Worm (Caenorhabditis elegans) whole organism, L1 larva: ENCODE data around the gene twk-48.

Experiments
- C04F5.9 ChIP-seq: sonication (generic microtip); optimal IDR thresholded peaks from 2 replicates; lab custom pipeline; 2016; ENCODE audit warnings: missing genetic modification characterization, missing compliant biosample characterization
- C16A3.4 ChIP-seq: fragments of 150-350 bp; optimal IDR thresholded peaks from 2 replicates; lab custom pipeline; 2014; ENCODE audit warnings: missing biosample characterization, missing genetic modification characterization
- C34B4.2 ChIP-seq: sonication (generic microtip); optimal IDR thresholded peaks from 2 replicates; lab custom pipeline; 2017; ENCODE audit warnings: mild to moderate bottlenecking, missing genetic modification characterization, missing compliant biosample characterization
- F16B12.6 ChIP-seq: fragments of 150-350 bp; optimal IDR thresholded peaks from 2 replicates; lab custom pipeline; 2014; ENCODE audit warnings: missing biosample characterization, missing genetic modification characterization
- Y116A8C.19 ChIP-seq: sonication (generic microtip); optimal IDR thresholded peaks from 2 replicates; lab custom pipeline; 2016; ENCODE audit warnings: missing compliant biosample characterization, missing genetic modification characterization, borderline replicate concordance
- alr-1 ChIP-seq: fragments of 200-800 bp; sonication (Bioruptor generic); optimal IDR thresholded peaks from 2 replicates; lab custom pipeline; 2018; ENCODE audit warnings: borderline replicate concordance, mild to moderate bottlenecking, missing genetic modification characterization, missing compliant biosample characterization
- blmp-1 ChIP-seq: fragments of 150-350 bp; optimal IDR thresholded peaks from 2 replicates; lab custom pipeline; 2014; ENCODE audit warnings: missing biosample characterization, missing genetic modification characterization
- ceh-63 ChIP-seq: fragments of 200-800 bp; sonication (Bioruptor generic); optimal IDR thresholded peaks from 2 replicates; lab custom pipeline; 2018; ENCODE audit warnings: mild to moderate bottlenecking, missing genetic modification characterization, missing compliant biosample characterization
- ceh-88 ChIP-seq: fragments of 200-800 bp; sonication (Bioruptor generic); IDR thresholded peaks from 2 replicates; pipeline ENCODE4 v1.3.6; 2022; ENCODE audit warnings: missing genetic modification characterization, missing compliant biosample characterization
- ceh-90 ChIP-seq: sonication (generic microtip); optimal IDR thresholded peaks from 2 replicates; lab custom pipeline; 2016; ENCODE audit warnings: missing genetic modification characterization, missing compliant biosample characterization
- ces-1 ChIP-seq: fragments of 150-350 bp; optimal IDR thresholded peaks from 2 replicates; lab custom pipeline; 2014; ENCODE audit warnings: missing biosample characterization, missing genetic modification reagents, missing genetic modification characterization
- efl-3 ChIP-seq: fragments of 200-800 bp; sonication (Bioruptor generic); optimal IDR thresholded peaks from 2 replicates; lab custom pipeline; 2018; ENCODE audit warnings: mild to moderate bottlenecking, missing genetic modification characterization, missing compliant biosample characterization
- egl-13 ChIP-seq: sonication (generic microtip); optimal IDR thresholded peaks from 2 replicates; lab custom pipeline; 2016; ENCODE audit warnings: missing genotype, missing genetic modification reagents, missing genetic modification characterization, missing compliant biosample characterization
- fkh-10 ChIP-seq: sonication (generic microtip); optimal IDR thresholded peaks from 2 replicates; lab custom pipeline; 2017; ENCODE audit warnings: missing biosample characterization, missing genetic modification reagents, missing genetic modification characterization
- fkh-4 ChIP-seq: sonication (generic microtip); optimal IDR thresholded peaks from 2 replicates; lab custom pipeline; 2016; ENCODE audit warnings: missing compliant biosample characterization, missing genetic modification characterization, borderline replicate concordance
- grh-1 ChIP-seq: fragments of 200-800 bp; sonication (Bioruptor generic); IDR thresholded peaks from 2 replicates; pipeline ENCODE4 v1.3.6; 2022; ENCODE audit warnings: missing genetic modification reagents, missing genetic modification characterization, missing compliant biosample characterization
- hlh-17 ChIP-seq: fragments of 200-800 bp; sonication (Bioruptor generic); optimal IDR thresholded peaks from 2 replicates; lab custom pipeline; 2018; ENCODE audit warnings: missing genetic modification characterization, mild to moderate bottlenecking, missing compliant biosample characterization, moderate library complexity, borderline replicate concordance
- irx-1 ChIP-seq: sonication (generic microtip); optimal IDR thresholded peaks from 2 replicates; lab custom pipeline; 2016; ENCODE audit warnings: missing genetic modification characterization, missing compliant biosample characterization
- isw-1 ChIP-seq: fragments of 200-800 bp; sonication (Bioruptor generic); IDR thresholded peaks from 2 replicates; pipeline ENCODE4 v1.3.6; 2022; ENCODE audit warnings: missing genetic modification characterization, missing compliant biosample characterization
- lin-13 ChIP-seq: fragments of 150-350 bp; optimal IDR thresholded peaks from 2 replicates; lab custom pipeline; 2014; ENCODE audit warnings: missing biosample characterization, missing genetic modification reagents, missing genetic modification characterization
- lin-14 ChIP-seq: fragments of 200-800 bp; sonication (Bioruptor generic); optimal IDR thresholded peaks from 2 replicates; lab custom pipeline; 2018; ENCODE audit warnings: mild to moderate bottlenecking, missing genetic modification characterization, moderate library complexity, missing compliant biosample characterization
- lsy-2 ChIP-seq, 2 experiments: fragments of 150-350 bp; optimal IDR thresholded peaks; 2 replicates each; lab custom pipeline; 2014; ENCODE audit warnings: missing biosample characterization in 2 of 2, missing genetic modification characterization in 2 of 2
- mdl-1 ChIP-seq, 2 experiments: fragments of 150-350 bp; optimal IDR thresholded peaks; 2 replicates each; lab custom pipeline; 2014 to 2017; ENCODE audit warnings: missing biosample characterization in 2 of 2, missing genetic modification characterization in 2 of 2, inconsistent platforms in 1 of 2
- mep-1 ChIP-seq: fragments of 150-350 bp; optimal IDR thresholded peaks from 2 replicates; lab custom pipeline; 2014; ENCODE audit warnings: missing biosample characterization, missing genetic modification characterization
- nhr-19 ChIP-seq: fragments of 200-800 bp; sonication (Bioruptor generic); conservative IDR thresholded peaks from 2 replicates; pipeline ENCODE4 v1.3.6; 2022; ENCODE audit warnings: missing genetic modification characterization, missing compliant biosample characterization
- nhr-20 ChIP-seq: sonication (generic microtip); optimal IDR thresholded peaks from 2 replicates; lab custom pipeline; 2016; ENCODE audit warnings: mild to moderate bottlenecking, missing genetic modification characterization, missing compliant biosample characterization
- nhr-237 ChIP-seq: fragments of 150-350 bp; optimal IDR thresholded peaks from 2 replicates; lab custom pipeline; 2014; ENCODE audit warnings: missing biosample characterization, missing genetic modification characterization
- nhr-47 ChIP-seq: sonication (generic microtip); optimal IDR thresholded peaks from 2 replicates; lab custom pipeline; 2016; ENCODE audit warnings: mild to moderate bottlenecking, missing genetic modification characterization, moderate library complexity, missing compliant biosample characterization
- nhr-84 ChIP-seq: sonication (generic microtip); optimal IDR thresholded peaks from 2 replicates; lab custom pipeline; 2017; ENCODE audit warnings: missing biosample characterization, missing genetic modification characterization
- pag-3 ChIP-seq: sonication (generic microtip); optimal IDR thresholded peaks from 2 replicates; lab custom pipeline; 2017; ENCODE audit warnings: missing genetic modification characterization, mild to moderate bottlenecking, missing compliant biosample characterization, antibody characterized with exemption, borderline replicate concordance; ENCODE audit not compliant: insufficient read depth
- pqm-1 ChIP-seq: sonication (generic microtip); optimal IDR thresholded peaks from 3 replicates; lab custom pipeline; 2017; ENCODE audit warnings: missing biosample characterization, missing genetic modification characterization
- rnt-1 ChIP-seq: sonication (generic microtip); optimal IDR thresholded peaks from 2 replicates; lab custom pipeline; 2016; ENCODE audit warnings: mild to moderate bottlenecking, missing genetic modification characterization, moderate library complexity, missing compliant biosample characterization
- snu-23 ChIP-seq: sonication (generic microtip); optimal IDR thresholded peaks from 2 replicates; lab custom pipeline; 2016; ENCODE audit warnings: missing genetic modification characterization, missing compliant biosample characterization
- sptf-1 ChIP-seq: fragments of 150-350 bp; optimal IDR thresholded peaks from 2 replicates; lab custom pipeline; 2014; ENCODE audit warnings: missing biosample characterization, missing genetic modification characterization
- sup-37 ChIP-seq: fragments of 200-800 bp; sonication (Bioruptor generic); optimal IDR thresholded peaks from 2 replicates; lab custom pipeline; 2018; ENCODE audit warnings: mild to moderate bottlenecking, missing genetic modification characterization, missing compliant biosample characterization
- swsn-7 ChIP-seq: sonication (generic microtip); optimal IDR thresholded peaks from 2 replicates; lab custom pipeline; 2016; ENCODE audit warnings: missing genetic modification characterization, missing compliant biosample characterization
- tlp-1 ChIP-seq: fragments of 150-350 bp; optimal IDR thresholded peaks from 2 replicates; lab custom pipeline; 2014; ENCODE audit warnings: missing biosample characterization, missing genetic modification characterization
- unc-98 ChIP-seq: fragments of 200-800 bp; sonication (Bioruptor generic); IDR thresholded peaks from 2 replicates; pipeline ENCODE4 v1.3.6; 2022; ENCODE audit warnings: missing genetic modification characterization, missing compliant biosample characterization
- zag-1 ChIP-seq: fragments of 150-350 bp; optimal IDR thresholded peaks from 2 replicates; lab custom pipeline; 2014; ENCODE audit warnings: missing biosample characterization, missing genetic modification characterization
- zip-4 ChIP-seq: fragments of 200-800 bp; sonication (Bioruptor generic); optimal IDR thresholded peaks from 2 replicates; lab custom pipeline; 2018; ENCODE audit warnings: mild to moderate bottlenecking, missing genetic modification characterization, moderate library complexity, missing compliant biosample characterization
- ztf-11 ChIP-seq, 2 experiments: sonication (generic microtip); optimal IDR thresholded peaks; 2 replicates each; lab custom pipeline; 2016 to 2017; ENCODE audit warnings: missing genetic modification characterization in 2 of 2, missing biosample characterization in 1 of 2, missing compliant biosample characterization in 1 of 2
- ztf-4 ChIP-seq: fragments of 150-350 bp; optimal IDR thresholded peaks from 2 replicates; lab custom pipeline; 2014; ENCODE audit warnings: missing biosample characterization, missing genetic modification characterization

The twk-48 gene

ce11 chrIII:9826005-9826404 is 34.5 kb upstream of the twk-48 start (continued):
- TF ChIP-seq ces-1 (no peak), lsy-2 (tag; optimal IDR thresholded peaks at IDR 0.05; lab: Kevin White, UChicago) (peak; percentile 65 to 81), nhr-20 (tag; lab: Kevin White, UChicago) (peak; percentile 71), pag-3 (tag; lab: Kevin White, UChicago) (no peak), F16B12.6 (tag; lab: Kevin White, UChicago) (peak; percentile 60), ceh-90 (tag; lab: Kevin White, UChicago) (no peak), pqm-1 (tag; lab: Kevin White, UChicago) (no peak), grh-1 (GFP tag; lab: Robert Waterston, UW) (0 out of 2 replicates have a peak, but pooled peaks have one; percentile 10), C34B4.2 (tag; lab: Kevin White, UChicago) (no peak), snu-23 (GFP tag; lab: Kevin White, UChicago) (peak; percentile 75), mep-1 (tag; lab: Kevin White, UChicago) (peak; percentile 76), egl-13 (tag; lab: Kevin White, UChicago) (no peak), swsn-7 (peak; percentile 56), tlp-1 (tag; lab: Kevin White, UChicago) (no peak), mdl-1 (tag; optimal IDR thresholded peaks at IDR 0.05; lab: Kevin White, UChicago) (peak in 1 of 2 experiments; percentile 66), hlh-17 (GFP tag; lab: Kevin White, UChicago) (no peak), nhr-19 (GFP tag; lab: Robert Waterston, UW) (peak; percentile 48), zag-1 (tag; lab: Kevin White, UChicago) (no peak), ceh-88 (GFP tag; lab: Robert Waterston, UW) (no peak), alr-1 (tag; lab: Kevin White, UChicago) (no peak), lin-14 (peak; percentile 82), ztf-11 (tag; optimal IDR thresholded peaks at IDR 0.05; lab: Kevin White, UChicago) (no peak), unc-98 (GFP tag; lab: Robert Waterston, UW) (no peak), sptf-1 (tag; lab: Kevin White, UChicago) (no peak), zip-4 (GFP tag; lab: Kevin White, UChicago) (no peak), sup-37 (GFP tag; lab: Kevin White, UChicago) (no peak), ceh-63 (GFP tag; lab: Kevin White, UChicago) (no peak), blmp-1 (peak; percentile 43), efl-3 (GFP tag; lab: Kevin White, UChicago) (no peak), nhr-47 (peak; percentile 65), lin-13 (GFP tag; lab: Kevin White, UChicago) (peak; percentile 62), fkh-10 (GFP tag; lab: Kevin White, UChicago) (no peak), nhr-84 (no peak), fkh-4 (tag; lab: Kevin White, UChicago) (no peak), nhr-237 (tag; lab: Kevin White, UChicago) (no peak), rnt-1 (tag; lab: Kevin White, UChicago) (peak; percentile 53), isw-1 (GFP tag; lab: Robert Waterston, UW) (no peak), C16A3.4 (tag; lab: Kevin White, UChicago) (no peak), C04F5.9 (tag; lab: Kevin White, UChicago) (peak; percentile 12), irx-1 (tag; lab: Kevin White, UChicago) (peak; percentile 28), Y116A8C.19 (tag; lab: Kevin White, UChicago) (no peak), ztf-4 (tag; lab: Kevin White, UChicago) (peak; percentile 18)
